Worm (Caenorhabditis elegans) whole organism, L1 larva: ENCODE data around the gene W04H10.6.

ENCODE experiments used
- F16B12.6 ChIP-seq: fragments of 150-350 bp; optimal IDR thresholded peaks from 2 replicates; lab custom pipeline; 2014; ENCODE audit warnings: missing biosample characterization, missing genetic modification characterization
- Y116A8C.19 ChIP-seq: sonication (generic microtip); optimal IDR thresholded peaks from 2 replicates; lab custom pipeline; 2016; ENCODE audit warnings: missing compliant biosample characterization, missing genetic modification characterization, borderline replicate concordance
- aha-1 ChIP-seq: fragments of 150-350 bp; optimal IDR thresholded peaks from 2 replicates; lab custom pipeline; 2014; ENCODE audit warnings: missing biosample characterization, missing genetic modification characterization
- ama-1 ChIP-seq: fragments of 150-350 bp; optimal IDR thresholded peaks from 2 replicates; lab custom pipeline; 2014
- ceh-8 ChIP-seq: fragments of 200-800 bp; sonication (Bioruptor generic); optimal IDR thresholded peaks from 2 replicates; lab custom pipeline; 2018; ENCODE audit warnings: mild to moderate bottlenecking, missing genetic modification characterization, moderate library complexity, missing compliant biosample characterization
- ceh-82 ChIP-seq, 3 experiments: fragments of 150-350 bp in 1 of 3; sonication (generic microtip) in 2 of 3; optimal IDR thresholded peaks; 2 replicates each; lab custom pipeline; 2014 to 2017; ENCODE audit warnings: missing biosample characterization in 3 of 3, missing genetic modification characterization in 3 of 3
- dpl-1 ChIP-seq, 3 experiments: fragments of 150-350 bp in 2 of 3; sonication (generic microtip) in 1 of 3; optimal IDR thresholded peaks; 2 replicates each; lab custom pipeline; 2014 to 2017; ENCODE audit warnings: missing biosample characterization in 3 of 3, missing genetic modification characterization in 3 of 3, missing genetic modification reagents in 3 of 3
- dsc-1 ChIP-seq: sonication (generic microtip); optimal IDR thresholded peaks from 2 replicates; lab custom pipeline; 2016; ENCODE audit warnings: mild to moderate bottlenecking, missing genetic modification characterization, missing compliant biosample characterization
- efl-1 ChIP-seq, 4 experiments: fragments of 150-350 bp; optimal IDR thresholded peaks in 3 of 4; peaks in 1 of 4; 1 replicate in 1 of 4; 2 replicates in 3 of 4; lab custom pipeline; 2014; ENCODE audit warnings: missing biosample characterization in 2 of 4, missing genetic modification characterization in 2 of 4, missing genetic modification reagents in 2 of 4
- egl-27 ChIP-seq, 2 experiments: fragments of 150-350 bp in 1 of 2; sonication (generic microtip); optimal IDR thresholded peaks; 3 replicates each; lab custom pipeline; 2017 to 2018; ENCODE audit warnings: missing biosample characterization in 2 of 2, missing genetic modification characterization in 2 of 2, missing genetic modification reagents in 2 of 2
- fkh-4 ChIP-seq: sonication (generic microtip); optimal IDR thresholded peaks from 2 replicates; lab custom pipeline; 2016; ENCODE audit warnings: missing compliant biosample characterization, missing genetic modification characterization, borderline replicate concordance
- fkh-8 ChIP-seq: sonication (generic microtip); optimal IDR thresholded peaks from 2 replicates; lab custom pipeline; 2016; ENCODE audit warnings: mild to moderate bottlenecking, missing genetic modification characterization, missing compliant biosample characterization
- grh-1 ChIP-seq: fragments of 200-800 bp; sonication (Bioruptor generic); IDR thresholded peaks from 2 replicates; pipeline ENCODE4 v1.3.6; 2022; ENCODE audit warnings: missing genetic modification reagents, missing genetic modification characterization, missing compliant biosample characterization
- hpl-2 ChIP-seq: fragments of 150-350 bp; optimal IDR thresholded peaks from 2 replicates; lab custom pipeline; 2014; ENCODE audit warnings: missing biosample characterization, missing genetic modification reagents, missing genetic modification characterization
- irx-1 ChIP-seq: sonication (generic microtip); optimal IDR thresholded peaks from 2 replicates; lab custom pipeline; 2016; ENCODE audit warnings: missing genetic modification characterization, missing compliant biosample characterization
- lin-13 ChIP-seq: fragments of 150-350 bp; optimal IDR thresholded peaks from 2 replicates; lab custom pipeline; 2014; ENCODE audit warnings: missing biosample characterization, missing genetic modification reagents, missing genetic modification characterization
- lin-14 ChIP-seq: fragments of 200-800 bp; sonication (Bioruptor generic); optimal IDR thresholded peaks from 2 replicates; lab custom pipeline; 2018; ENCODE audit warnings: mild to moderate bottlenecking, missing genetic modification characterization, moderate library complexity, missing compliant biosample characterization
- lin-35 ChIP-seq, 2 experiments: fragments of 150-350 bp; optimal IDR thresholded peaks; 2 replicates each; lab custom pipeline; 2014; ENCODE audit warnings: missing biosample characterization in 2 of 2, missing genetic modification characterization in 2 of 2, missing genetic modification reagents in 2 of 2
- lin-39 ChIP-seq: fragments of 150-350 bp; optimal IDR thresholded peaks from 2 replicates; lab custom pipeline; 2014; ENCODE audit warnings: missing biosample characterization, missing genetic modification reagents, missing genetic modification characterization
- lir-3 ChIP-seq: sonication (generic microtip); optimal IDR thresholded peaks from 2 replicates; lab custom pipeline; 2016; ENCODE audit warnings: mild to moderate bottlenecking, missing genetic modification characterization, moderate library complexity, missing compliant biosample characterization; ENCODE audit not compliant: poor library complexity
- lsy-2 ChIP-seq, 2 experiments: fragments of 150-350 bp; optimal IDR thresholded peaks; 2 replicates each; lab custom pipeline; 2014; ENCODE audit warnings: missing biosample characterization in 2 of 2, missing genetic modification characterization in 2 of 2
- mdl-1 ChIP-seq, 2 experiments: fragments of 150-350 bp; optimal IDR thresholded peaks; 2 replicates each; lab custom pipeline; 2014 to 2017; ENCODE audit warnings: missing biosample characterization in 2 of 2, missing genetic modification characterization in 2 of 2, inconsistent platforms in 1 of 2
- nhr-12 ChIP-seq: sonication (generic microtip); optimal IDR thresholded peaks from 2 replicates; lab custom pipeline; 2017; ENCODE audit warnings: missing biosample characterization, missing genetic modification characterization
- nhr-19 ChIP-seq: fragments of 200-800 bp; sonication (Bioruptor generic); conservative IDR thresholded peaks from 2 replicates; pipeline ENCODE4 v1.3.6; 2022; ENCODE audit warnings: missing genetic modification characterization, missing compliant biosample characterization
- nhr-76 ChIP-seq: sonication (generic microtip); optimal IDR thresholded peaks from 2 replicates; lab custom pipeline; 2017; ENCODE audit warnings: missing biosample characterization, missing genetic modification characterization
- nhr-77 ChIP-seq: fragments of 150-350 bp; optimal IDR thresholded peaks from 2 replicates; lab custom pipeline; 2014; ENCODE audit warnings: missing biosample characterization, missing genetic modification characterization
- nhr-85 ChIP-seq: sonication (generic microtip); peaks from one replicate; lab custom pipeline; 2016; ENCODE audit warnings: missing genetic modification characterization, inconsistent platforms, missing compliant biosample characterization
- nhr-90 ChIP-seq: sonication (generic microtip); optimal IDR thresholded peaks from 2 replicates; lab custom pipeline; 2016; ENCODE audit warnings: mild to moderate bottlenecking, missing genetic modification characterization, missing compliant biosample characterization; ENCODE audit not compliant: poor library complexity
- pag-3 ChIP-seq: sonication (generic microtip); optimal IDR thresholded peaks from 2 replicates; lab custom pipeline; 2017; ENCODE audit warnings: missing genetic modification characterization, mild to moderate bottlenecking, missing compliant biosample characterization, antibody characterized with exemption, borderline replicate concordance; ENCODE audit not compliant: insufficient read depth
- rnt-1 ChIP-seq: sonication (generic microtip); optimal IDR thresholded peaks from 2 replicates; lab custom pipeline; 2016; ENCODE audit warnings: mild to moderate bottlenecking, missing genetic modification characterization, moderate library complexity, missing compliant biosample characterization
- skn-1 ChIP-seq: fragments of 150-350 bp; optimal IDR thresholded peaks from 2 replicates; lab custom pipeline; 2014; ENCODE audit warnings: missing biosample characterization, missing genetic modification characterization
- swsn-7 ChIP-seq: sonication (generic microtip); optimal IDR thresholded peaks from 2 replicates; lab custom pipeline; 2016; ENCODE audit warnings: missing genetic modification characterization, missing compliant biosample characterization
- tbx-2 ChIP-seq: sonication (generic microtip); optimal IDR thresholded peaks from 2 replicates; lab custom pipeline; 2016; ENCODE audit warnings: missing genetic modification characterization, missing compliant biosample characterization
- tlp-1 ChIP-seq: fragments of 150-350 bp; optimal IDR thresholded peaks from 2 replicates; lab custom pipeline; 2014; ENCODE audit warnings: missing biosample characterization, missing genetic modification characterization
- unc-98 ChIP-seq: fragments of 200-800 bp; sonication (Bioruptor generic); IDR thresholded peaks from 2 replicates; pipeline ENCODE4 v1.3.6; 2022; ENCODE audit warnings: missing genetic modification characterization, missing compliant biosample characterization
- xbp-1 ChIP-seq: sonication (generic microtip); optimal IDR thresholded peaks from 2 replicates; lab custom pipeline; 2016; ENCODE audit warnings: missing genetic modification characterization, missing compliant biosample characterization
- zip-4 ChIP-seq: fragments of 200-800 bp; sonication (Bioruptor generic); optimal IDR thresholded peaks from 2 replicates; lab custom pipeline; 2018; ENCODE audit warnings: mild to moderate bottlenecking, missing genetic modification characterization, moderate library complexity, missing compliant biosample characterization

Gene W04H10.6

DNA sequence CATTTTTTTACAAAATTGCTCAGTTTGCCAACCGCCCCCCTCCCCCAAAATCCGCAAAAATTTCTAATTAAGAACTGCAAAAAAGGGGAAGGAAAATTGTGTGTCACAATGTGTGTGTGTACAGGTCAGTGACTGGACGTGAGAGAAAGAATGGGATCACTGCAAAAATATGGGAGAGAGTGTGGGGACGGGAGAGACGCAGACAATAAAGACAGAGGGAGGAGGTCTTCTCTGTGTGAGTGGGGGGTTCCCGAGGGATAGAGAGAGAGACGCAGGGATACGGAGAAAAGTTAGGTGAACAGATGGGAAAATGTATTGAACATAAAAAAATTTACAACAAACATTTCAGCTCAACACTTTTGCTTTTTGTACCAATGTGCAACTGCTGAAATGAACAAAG is 17.7 kb upstream of the W04H10.6 start (continued):
- TF ChIP-seq nhr-77 (tag; lab: Kevin White, UChicago) (peak; percentile 38), tbx-2 (tag; lab: Kevin White, UChicago) (peak; percentile 43), lin-35 (GFP tag; optimal IDR thresholded peaks at IDR 0.05; lab: Kevin White, UChicago) (peak; percentile 29 to 59), lir-3 (peak; percentile 5), dpl-1 (GFP tag; optimal IDR thresholded peaks at IDR 0.05; lab: Kevin White, UChicago) (peak; percentile 15 to 46 (median 44)), dsc-1 (tag; lab: Kevin White, UChicago) (peak; percentile 56), grh-1 (GFP tag; lab: Robert Waterston, UW) (peak; percentile 57; the same call in 1 of the 2 replicates), F16B12.6 (peak; percentile 36), lin-39 (tag; lab: Kevin White, UChicago) (no peak), nhr-85 (tag; lab: Kevin White, UChicago) (peak; percentile 89)

DNA sequence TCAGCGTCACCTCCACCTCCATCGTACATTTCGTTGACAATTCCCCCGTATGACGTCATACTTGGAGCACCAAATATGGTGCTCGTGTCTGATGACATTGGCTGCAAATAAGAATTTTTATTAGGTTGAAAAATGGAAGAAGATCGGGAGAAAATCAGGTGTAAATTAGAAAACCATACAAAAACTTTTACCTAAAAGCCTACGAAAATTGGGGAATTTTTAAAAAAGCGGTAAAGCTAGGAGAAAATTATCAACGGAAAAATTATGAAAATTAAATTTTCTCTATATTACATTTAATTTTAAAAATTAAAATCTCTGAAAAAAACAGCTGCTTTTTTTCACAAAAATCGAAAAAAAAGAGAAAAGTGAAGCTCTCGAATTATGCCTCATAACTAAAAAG is 16.2 kb upstream of the W04H10.6 start, which contains the start of gene T04B8.5:
Gene T04B8.5 (minus strand): TSS at position 101 of the 400 bp plus-strand sequence.
- TF ChIP-seq irx-1 (tag; lab: Kevin White, UChicago) (no peak), tlp-1 (no peak), nhr-90 (tag; lab: Kevin White, UChicago) (no peak), lin-14 (GFP tag; lab: Kevin White, UChicago) (no peak), efl-1 (optimal IDR thresholded peaks at IDR 0.05; lab: Kevin White, UChicago) (no peak), efl-1 (GFP tag; optimal IDR thresholded peaks at IDR 0.05 in 1 of 2; lab: Kevin White, UChicago) (no peak), zip-4 (no peak), nhr-19 (no peak), lin-35 (GFP tag; optimal IDR thresholded peaks at IDR 0.05; lab: Kevin White, UChicago) (no peak), ceh-82 (tag; optimal IDR thresholded peaks at IDR 0.05; lab: Kevin White, UChicago) (no peak), Y116A8C.19 (tag; lab: Kevin White, UChicago) (no peak), aha-1 (tag; lab: Kevin White, UChicago) (no peak), fkh-4 (tag; lab: Kevin White, UChicago) (no peak), grh-1 (GFP tag; lab: Robert Waterston, UW) (no peak), nhr-12 (tag; lab: Kevin White, UChicago) (no peak), pag-3 (tag; lab: Kevin White, UChicago) (no peak), mdl-1 (tag; optimal IDR thresholded peaks at IDR 0.05; lab: Kevin White, UChicago) (no peak), egl-27 (tag; optimal IDR thresholded peaks at IDR 0.05; lab: Kevin White, UChicago) (no peak), fkh-8 (no peak)
- TF ChIP-seq, all 84 proteins: peak for 0

DNA sequence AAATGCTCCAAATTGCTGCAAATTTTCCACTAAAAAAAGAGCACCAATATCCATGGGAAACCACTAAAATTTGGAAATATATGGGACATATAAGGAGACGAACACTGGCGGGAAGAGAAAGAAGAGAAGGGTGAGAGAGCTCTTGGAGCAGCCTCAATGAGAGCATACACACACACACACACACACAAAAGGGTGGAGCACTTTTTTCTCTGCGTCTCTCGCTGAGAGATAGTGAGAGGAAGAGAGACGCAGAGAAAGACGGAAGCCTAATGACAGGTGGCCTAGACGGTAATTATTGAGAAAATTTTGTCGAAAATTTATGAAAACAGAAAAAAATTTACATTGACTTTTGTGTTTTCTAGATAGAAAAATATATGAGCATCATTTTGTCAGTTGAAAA is 14.2 kb upstream of the W04H10.6 start:
- TF ChIP-seq fkh-8 (peak; percentile 13), efl-1 (optimal IDR thresholded peaks at IDR 0.05; lab: Kevin White, UChicago) (peak; percentile 64 to 80), efl-1 (GFP tag; optimal IDR thresholded peaks at IDR 0.05 in 1 of 2; lab: Kevin White, UChicago) (peak; percentile 22 to 87), lin-14 (GFP tag; lab: Kevin White, UChicago) (peak; percentile 66), ceh-8 (GFP tag; lab: Kevin White, UChicago) (no peak), lsy-2 (tag; optimal IDR thresholded peaks at IDR 0.05; lab: Kevin White, UChicago) (peak in 1 of 2 experiments; percentile 8), hpl-2 (no peak), dpl-1 (GFP tag; optimal IDR thresholded peaks at IDR 0.05; lab: Kevin White, UChicago) (peak in 1 of 3 experiments; percentile 8), F16B12.6 (peak; percentile 6), swsn-7 (tag; lab: Kevin White, UChicago) (peak; percentile 9), ceh-82 (tag; optimal IDR thresholded peaks at IDR 0.05; lab: Kevin White, UChicago) (peak in 1 of 3 experiments; percentile 28), nhr-12 (tag; lab: Kevin White, UChicago) (no peak), skn-1 (tag; lab: Kevin White, UChicago) (peak; percentile 16), nhr-76 (no peak), lin-13 (GFP tag; lab: Kevin White, UChicago) (peak; percentile 2), lin-35 (GFP tag; optimal IDR thresholded peaks at IDR 0.05; lab: Kevin White, UChicago) (peak in 1 of 2 experiments; percentile 35), rnt-1 (tag; lab: Kevin White, UChicago) (peak; percentile 54), unc-98 (GFP tag; lab: Robert Waterston, UW) (no peak), dsc-1 (tag; lab: Kevin White, UChicago) (no peak), ama-1 (lab: Kevin White, UChicago) (no peak), xbp-1 (tag; lab: Kevin White, UChicago) (peak; percentile 28)
